Fruit fly (Drosophila melanogaster): Measurements from ENCODE around the gene CG9915.

The CG9915 gene

DNA sequence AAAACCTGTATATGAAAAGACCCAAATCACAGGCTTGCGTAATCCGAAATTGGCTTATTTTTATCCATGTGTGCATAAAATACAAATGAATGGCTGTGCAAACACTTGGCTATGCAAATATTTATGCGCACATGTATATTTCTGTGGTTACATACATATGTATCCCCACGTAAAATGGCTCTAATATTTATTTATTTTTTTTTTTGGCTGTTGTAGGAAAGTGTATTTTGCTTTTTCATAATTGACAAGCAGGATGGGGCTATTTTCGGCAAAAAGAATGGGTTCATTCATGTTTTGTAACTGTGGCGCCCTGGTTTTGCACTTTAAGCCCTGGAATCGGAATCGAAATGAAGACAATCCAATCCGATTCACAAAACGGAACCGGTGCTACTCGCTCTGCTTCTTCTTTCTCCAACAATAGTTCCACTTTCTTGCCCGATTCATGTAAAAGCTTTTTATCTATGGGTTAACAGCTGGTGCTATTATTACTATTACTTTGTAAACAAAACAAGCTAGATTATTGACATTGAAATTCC, 22.2 kb upstream of the CG9915 start (continued):
- TF ChIP-seq exex (tag; optimal IDR thresholded peaks at IDR 0.05) (peak; percentile 34), caup (GFP tag; optimal IDR thresholded peaks at IDR 0.05; ENCODE audit: severe bottlenecking) (peak; percentile 72), gcm (GFP tag; optimal IDR thresholded peaks at IDR 0.05) (peak; percentile 24), CG4360 (GFP tag; IDR thresholded peaks at IDR 0.05) (0 out of 2 replicates have a peak, but pooled peaks have one; percentile 38), dan (GFP tag; IDR thresholded peaks at IDR 0.05) (no peak), amos (GFP tag; IDR thresholded peaks at IDR 0.05; ENCODE audit: partially characterized antibody) (peak; percentile 43; the same call in 1 of the 2 replicates), CG1602 (GFP tag; optimal IDR thresholded peaks at IDR 0.05) (peak; percentile 47), ara (GFP tag; IDR thresholded peaks at IDR 0.05) (peak; percentile 71), Rfx (GFP tag; IDR thresholded peaks at IDR 0.05) (peak; percentile 85), CG2678 (tag; optimal IDR thresholded peaks at IDR 0.05) (peak; percentile 74), CG10209 (GFP tag; optimal IDR thresholded peaks at IDR 0.05) (peak; percentile 66), dimm (GFP tag; IDR thresholded peaks at IDR 0.05) (no peak), HHEX (GFP tag; optimal IDR thresholded peaks at IDR 0.05) (peak; percentile 68), CG8478 (optimal IDR thresholded peaks at IDR 0.05) (no peak), CG34376 (GFP tag; optimal IDR thresholded peaks at IDR 0.05) (peak; percentile 60), zen2 (GFP tag; IDR thresholded peaks at IDR 0.05; ENCODE audit: partially characterized antibody) (no peak), CG4282 (GFP tag; optimal IDR thresholded peaks at IDR 0.05) (peak; percentile 53), CG7745 (tag; optimal IDR thresholded peaks at IDR 0.05) (no peak), PHDP (tag; optimal IDR thresholded peaks at IDR 0.05) (peak; percentile 67), Dfd (GFP tag; optimal IDR thresholded peaks at IDR 0.05) (no peak), CHES-1-like (GFP tag; optimal IDR thresholded peaks at IDR 0.05) (peak; percentile 73), HmgZ (tag; optimal IDR thresholded peaks at IDR 0.05) (peak; percentile 53), Hr3 (GFP tag; optimal IDR thresholded peaks at IDR 0.05) (peak; percentile 52), CG6254 (GFP tag; optimal IDR thresholded peaks at IDR 0.05) (peak; percentile 42), p53 (GFP tag; optimal IDR thresholded peaks at IDR 0.05) (peak; percentile 53), Oli (tag; optimal IDR thresholded peaks at IDR 0.05) (peak; percentile 62), dati (GFP tag; IDR thresholded peaks at IDR 0.05) (no peak), vvl (GFP tag; IDR thresholded peaks at IDR 0.05) (peak; percentile 90), CG18764 (GFP tag; optimal IDR thresholded peaks at IDR 0.05) (peak; percentile 60), Dref (GFP tag; IDR thresholded peaks at IDR 0.05) (peak; percentile 37), pfk (GFP tag; optimal IDR thresholded peaks at IDR 0.05) (peak; percentile 23), CrebB (tag; optimal IDR thresholded peaks at IDR 0.05) (no peak), CG10654 (GFP tag; optimal IDR thresholded peaks at IDR 0.05) (peak; percentile 56), pum (GFP tag; optimal IDR thresholded peaks at IDR 0.05) (peak; percentile 58), wek (GFP tag; optimal IDR thresholded peaks at IDR 0.05) (peak; percentile 40), stc (GFP tag; IDR thresholded peaks at IDR 0.05) (peak; percentile 83), CG11560 (tag; IDR thresholded peaks at IDR 0.05) (no peak), ro (GFP tag; IDR thresholded peaks at IDR 0.05) (0 out of 2 replicates have a peak, but pooled peaks have one; percentile 8), Nf-YA (GFP tag; IDR thresholded peaks at IDR 0.05) (peak; percentile 54; the same call in 1 of the 2 replicates), tin (GFP tag; optimal IDR thresholded peaks at IDR 0.05) (peak; percentile 77), CG4404 (GFP tag; IDR thresholded peaks at IDR 0.05) (peak; percentile 42; the same call in 1 of the 2 replicates), D19A (tag; optimal IDR thresholded peaks at IDR 0.05) (peak; percentile 43), CG12236 (GFP tag; optimal IDR thresholded peaks at IDR 0.05) (peak; percentile 42), CG3847 (GFP tag; IDR thresholded peaks at IDR 0.05) (peak; percentile 65), gsb (GFP tag; IDR thresholded peaks at IDR 0.05) (peak; percentile 60), CG10979 (tag; optimal IDR thresholded peaks at IDR 0.05) (peak; percentile 21), pb (GFP tag; optimal IDR thresholded peaks at IDR 0.05) (peak; percentile 37), hth (optimal IDR thresholded peaks at IDR 0.05) (no peak), CG15696 (tag; optimal IDR thresholded peaks at IDR 0.05) (peak; percentile 21), ewg (GFP tag; optimal IDR thresholded peaks at IDR 0.05) (peak; percentile 40), CG5180 (GFP tag; optimal IDR thresholded peaks at IDR 0.05) (peak; percentile 48)

Data from whole organism, embryonic.